Worm (Caenorhabditis elegans) whole organism, L3 larva: Measurements from ENCODE around the gene mrps-2.

Source experiments
- aly-2 ChIP-seq: fragments of 150-350 bp; optimal IDR thresholded peaks from 2 replicates; lab custom pipeline; 2014; ENCODE audit warnings: missing biosample characterization, missing genetic modification characterization
- ceh-28 ChIP-seq: fragments of 150-350 bp; optimal IDR thresholded peaks from 2 replicates; lab custom pipeline; 2014; ENCODE audit warnings: missing biosample characterization, missing genetic modification reagents, missing genetic modification characterization
- ceh-9 ChIP-seq: sonication (generic microtip); optimal IDR thresholded peaks from 2 replicates; lab custom pipeline; 2018; ENCODE audit warnings: missing biosample characterization, missing genetic modification characterization
- daf-12 ChIP-seq: fragments of 150-350 bp; optimal IDR thresholded peaks from 2 replicates; lab custom pipeline; 2014; ENCODE audit warnings: missing biosample characterization, missing genetic modification reagents, missing genetic modification characterization
- egl-27 ChIP-seq: sonication (generic microtip); optimal IDR thresholded peaks from 4 replicates; lab custom pipeline; 2017; ENCODE audit warnings: missing biosample characterization, missing genetic modification reagents, missing genetic modification characterization
- egl-5 ChIP-seq: fragments of 150-350 bp; optimal IDR thresholded peaks from 2 replicates; lab custom pipeline; 2017; ENCODE audit warnings: missing biosample characterization, missing genetic modification reagents, missing genetic modification characterization, inconsistent platforms
- elt-1 ChIP-seq: fragments of 150-350 bp; optimal IDR thresholded peaks from 2 replicates; lab custom pipeline; 2014; ENCODE audit warnings: missing biosample characterization, missing genetic modification characterization
- elt-2 ChIP-seq: sonication (generic microtip); optimal IDR thresholded peaks from 2 replicates; lab custom pipeline; 2016; ENCODE audit warnings: missing genetic modification reagents, mild to moderate bottlenecking, missing genetic modification characterization, missing compliant biosample characterization
- eor-1 ChIP-seq, 2 experiments: fragments of 150-350 bp; optimal IDR thresholded peaks; 2 replicates each; lab custom pipeline; 2014 to 2018; ENCODE audit warnings: missing biosample characterization in 2 of 2, missing genetic modification characterization in 2 of 2
- fkh-10 ChIP-seq: sonication (generic microtip); optimal IDR thresholded peaks from 2 replicates; lab custom pipeline; 2017; ENCODE audit warnings: missing biosample characterization, missing genetic modification reagents, missing genetic modification characterization
- fkh-2 ChIP-seq: fragments of 150-350 bp; optimal IDR thresholded peaks from 2 replicates; lab custom pipeline; 2014; ENCODE audit warnings: missing biosample characterization, missing genetic modification reagents, missing genetic modification characterization
- fos-1 ChIP-seq: fragments of 150-350 bp; optimal IDR thresholded peaks from 2 replicates; lab custom pipeline; 2014; ENCODE audit warnings: missing biosample characterization, missing genetic modification characterization
- hmg-11 ChIP-seq: sonication (generic microtip); optimal IDR thresholded peaks from 2 replicates; lab custom pipeline; 2016; ENCODE audit warnings: missing genetic modification characterization, missing compliant biosample characterization
- jun-1 ChIP-seq: fragments of 150-350 bp; optimal IDR thresholded peaks from 2 replicates; lab custom pipeline; 2014; ENCODE audit warnings: missing biosample characterization, missing genetic modification reagents, missing genetic modification characterization
- lin-15B ChIP-seq: fragments of 150-350 bp; optimal IDR thresholded peaks from 2 replicates; lab custom pipeline; 2014; ENCODE audit warnings: missing biosample characterization, missing genetic modification characterization
- lin-39 ChIP-seq: fragments of 150-350 bp; optimal IDR thresholded peaks from 2 replicates; lab custom pipeline; 2018; ENCODE audit warnings: missing biosample characterization, missing genetic modification reagents, missing genetic modification characterization
- lsy-12 ChIP-seq: sonication (generic microtip); optimal IDR thresholded peaks from 2 replicates; lab custom pipeline; 2016; ENCODE audit warnings: mild to moderate bottlenecking, missing genetic modification characterization, missing compliant biosample characterization
- mml-1 ChIP-seq: fragments of 150-350 bp; sonication (generic microtip); optimal IDR thresholded peaks from 3 replicates; lab custom pipeline; 2014; ENCODE audit warnings: missing biosample characterization, missing genetic modification characterization
- nfya-1 ChIP-seq: sonication (generic microtip); optimal IDR thresholded peaks from 2 replicates; lab custom pipeline; 2017; ENCODE audit warnings: missing genetic modification characterization, mild to moderate bottlenecking, missing compliant biosample characterization, antibody characterized with exemption, moderate library complexity; ENCODE audit not compliant: insufficient read depth
- nhr-12 ChIP-seq: fragments of 150-350 bp; optimal IDR thresholded peaks from 2 replicates; lab custom pipeline; 2014; ENCODE audit warnings: missing biosample characterization, missing genetic modification characterization
- nhr-23 ChIP-seq: fragments of 150-350 bp; optimal IDR thresholded peaks from 2 replicates; lab custom pipeline; 2014; ENCODE audit warnings: missing biosample characterization, missing genetic modification reagents, missing genetic modification characterization
- nhr-237 ChIP-seq: fragments of 150-350 bp; optimal IDR thresholded peaks from 2 replicates; lab custom pipeline; 2014; ENCODE audit warnings: missing biosample characterization, missing genetic modification characterization
- nhr-25 ChIP-seq: sonication (generic microtip); optimal IDR thresholded peaks from 2 replicates; lab custom pipeline; 2017; ENCODE audit warnings: missing biosample characterization, missing genetic modification characterization
- nhr-28 ChIP-seq: fragments of 150-350 bp; optimal IDR thresholded peaks from 2 replicates; lab custom pipeline; 2014; ENCODE audit warnings: missing biosample characterization, missing genetic modification characterization
- nhr-43 ChIP-seq: sonication (generic microtip); optimal IDR thresholded peaks from 2 replicates; lab custom pipeline; 2016; ENCODE audit warnings: mild to moderate bottlenecking, missing genetic modification characterization, missing compliant biosample characterization; ENCODE audit not compliant: poor library complexity, severe bottlenecking
- nhr-77 ChIP-seq: fragments of 150-350 bp; optimal IDR thresholded peaks from 2 replicates; lab custom pipeline; 2014; ENCODE audit warnings: missing biosample characterization, missing genetic modification characterization
- pha-4 ChIP-seq: fragments of 150-350 bp; optimal IDR thresholded peaks from 2 replicates; lab custom pipeline; 2014; ENCODE audit warnings: missing biosample characterization, missing genetic modification reagents, missing genetic modification characterization
- pqm-1 ChIP-seq: fragments of 150-350 bp; optimal IDR thresholded peaks from 2 replicates; lab custom pipeline; 2017; ENCODE audit warnings: missing biosample characterization, missing genetic modification characterization, inconsistent platforms
- sea-2 ChIP-seq: fragments of 150-350 bp; sonication (generic microtip); optimal IDR thresholded peaks from 4 replicates; lab custom pipeline; 2014; ENCODE audit warnings: missing biosample characterization, missing genetic modification reagents, missing genetic modification characterization
- skn-1 ChIP-seq: fragments of 150-350 bp; optimal IDR thresholded peaks from 2 replicates; lab custom pipeline; 2014; ENCODE audit warnings: missing biosample characterization, missing genetic modification characterization
- tbx-2 ChIP-seq: sonication (generic microtip); optimal IDR thresholded peaks from 2 replicates; lab custom pipeline; 2016; ENCODE audit warnings: mild to moderate bottlenecking, missing genetic modification characterization, missing compliant biosample characterization
- unc-62 ChIP-seq: fragments of 150-350 bp; sonication (generic microtip); optimal IDR thresholded peaks from 4 replicates; lab custom pipeline; 2014; ENCODE audit warnings: missing biosample characterization, missing genetic modification reagents, missing genetic modification characterization
- ztf-11 ChIP-seq: fragments of 150-350 bp; optimal IDR thresholded peaks from 2 replicates; lab custom pipeline; 2014; ENCODE audit warnings: missing biosample characterization, missing genetic modification characterization

Gene mrps-2

ce11 chrV:8426741-8427457 is 38.6 kb upstream of the mrps-2 start (continued):
- TF ChIP-seq egl-5 (tag; lab: Kevin White, UChicago) (no peak), nhr-25 (tag; lab: Kevin White, UChicago) (peak; percentile 3), aly-2 (tag; lab: Kevin White, UChicago) (no peak), lin-15B (tag; lab: Kevin White, UChicago) (no peak), nhr-237 (tag; lab: Kevin White, UChicago) (no peak), sea-2 (GFP tag; lab: Kevin White, UChicago) (no peak), fkh-2 (no peak), ceh-9 (tag; lab: Kevin White, UChicago) (no peak), egl-27 (no peak), elt-2 (tag; lab: Kevin White, UChicago) (peak; percentile 75), nhr-28 (tag; lab: Kevin White, UChicago) (no peak), daf-12 (no peak), jun-1 (tag; lab: Kevin White, UChicago) (peak; percentile 7), ceh-28 (tag; lab: Kevin White, UChicago) (no peak), lsy-12 (tag; lab: Kevin White, UChicago) (no peak)
- TF ChIP-seq, all 47 proteins: peak for 6

- TF ChIP-seq ceh-9 (tag; lab: Kevin White, UChicago) (no peak), hmg-11 (tag; lab: Kevin White, UChicago) (peak; percentile 54), egl-5 (tag; lab: Kevin White, UChicago) (peak; percentile 54), skn-1 (tag; lab: Kevin White, UChicago) (no peak), nfya-1 (peak; percentile 44), nhr-43 (tag; lab: Kevin White, UChicago) (no peak), lsy-12 (tag; lab: Kevin White, UChicago) (no peak)
Measured at ce11 chrV:8428585-8429414, 36.7 kb upstream of the mrps-2 start.

DNA sequence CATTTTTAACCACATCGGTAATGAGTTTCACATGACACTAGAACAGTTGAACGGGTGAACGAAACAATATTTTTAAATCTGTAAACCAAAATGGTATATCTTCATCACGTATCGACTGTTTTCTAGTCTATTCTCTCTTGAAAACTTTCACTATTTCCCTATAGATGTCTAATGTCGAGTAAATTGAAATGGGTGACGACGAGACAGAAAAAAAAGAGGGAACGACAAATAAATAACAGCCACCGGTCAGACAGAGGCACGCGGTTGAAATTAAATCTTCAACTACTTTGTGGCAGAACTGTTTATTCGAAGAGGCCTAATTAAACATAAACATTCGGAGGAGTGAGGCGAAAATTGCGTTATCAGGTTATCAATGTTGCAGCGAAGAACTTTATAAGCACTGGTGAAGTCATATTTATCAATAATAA is 31.1 kb upstream of the mrps-2 start:
- TF ChIP-seq nhr-43 (tag; lab: Kevin White, UChicago), result no peak
- TF ChIP-seq pqm-1 (tag; lab: Kevin White, UChicago), result peak; percentile 50
- TF ChIP-seq daf-12, result no peak
- TF ChIP-seq aly-2 (tag; lab: Kevin White, UChicago), result no peak
- TF ChIP-seq nhr-25 (tag; lab: Kevin White, UChicago), result peak; percentile 23
- peak; percentile 83 for TF ChIP-seq elt-2 (tag; lab: Kevin White, UChicago)
- peak; percentile 69 for TF ChIP-seq pha-4 (tag; lab: Kevin White, UChicago)
- peak; percentile 1 for TF ChIP-seq nhr-23

DNA sequence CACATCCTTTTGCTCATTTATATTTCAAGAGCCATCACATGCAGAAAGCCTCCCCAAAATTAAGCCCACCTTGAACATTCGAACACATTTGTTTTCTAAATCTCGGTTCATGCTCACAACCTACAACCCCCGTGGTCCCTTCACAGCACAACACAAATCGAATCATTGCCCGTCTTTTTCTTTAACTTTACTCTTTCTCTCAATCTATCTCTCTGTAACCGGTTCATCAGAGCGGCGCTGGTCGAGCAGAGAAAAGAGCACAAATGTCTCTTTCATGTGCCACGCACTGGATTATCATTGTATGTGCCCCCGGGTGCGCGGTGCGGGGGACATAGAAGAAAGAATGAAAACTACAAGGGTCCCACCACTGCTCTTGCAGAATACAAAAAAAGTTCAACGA is 30.2 kb upstream of the mrps-2 start:
- no peak for TF ChIP-seq ceh-9 (tag; lab: Kevin White, UChicago)
- peak; percentile 25 for TF ChIP-seq fkh-10 (GFP tag; lab: Kevin White, UChicago)

- TF ChIP-seq ztf-11 (tag; lab: Kevin White, UChicago) (no peak), elt-1 (tag; lab: Kevin White, UChicago) (peak; percentile 49), unc-62 (GFP tag; lab: Kevin White, UChicago) (peak; percentile 12), egl-27 (no peak), lin-39 (tag; lab: Kevin White, UChicago) (no peak)
Measured at ce11 chrV:8437358-8437757, 28.1 kb upstream of the mrps-2 start.

ce11 chrV:8444357-8444856 is 21.1 kb upstream of the mrps-2 start, which contains the start of gene lmd-3:
Gene lmd-3, minus strand, starts transcription at chrV:8444806.
- no peak for TF ChIP-seq eor-1 (tag; optimal IDR thresholded peaks at IDR 0.05; lab: Kevin White, UChicago)
- TF ChIP-seq nhr-25 (tag; lab: Kevin White, UChicago), result no peak
- TF ChIP-seq nhr-77 (tag; lab: Kevin White, UChicago), result no peak
- TF ChIP-seq nhr-28 (tag; lab: Kevin White, UChicago), result no peak
- TF ChIP-seq egl-5 (tag; lab: Kevin White, UChicago), result no peak
- TF ChIP-seq nhr-12, result no peak
- TF ChIP-seq nhr-23, result no peak
- TF ChIP-seq mml-1 (tag; lab: Kevin White, UChicago), result no peak
- TF ChIP-seq tbx-2 (tag; lab: Kevin White, UChicago), result no peak
- no peak for TF ChIP-seq fos-1
- TF ChIP-seq jun-1 (tag; lab: Kevin White, UChicago), result no peak
- TF ChIP-seq fkh-2, result no peak
